Worm (Caenorhabditis elegans) whole organism, mixed stage, embryonic: ENCODE measurements around the gene ndg-4.

ENCODE experiments used
- bed-3 ChIP-seq: fragments of 200-800 bp; sonication (Bioruptor generic); optimal IDR thresholded peaks from 3 replicates; lab custom pipeline; 2018; ENCODE audit warnings: mild to moderate bottlenecking, missing genetic modification characterization, moderate library complexity, missing compliant biosample characterization
- blmp-1 ChIP-seq: fragments of 150-350 bp; optimal IDR thresholded peaks from 2 replicates; lab custom pipeline; 2014; ENCODE audit warnings: missing biosample characterization, missing genetic modification characterization
- ceh-39 ChIP-seq: fragments of 150-350 bp; optimal IDR thresholded peaks from 2 replicates; lab custom pipeline; 2014; ENCODE audit warnings: missing biosample characterization, missing genetic modification characterization
- ceh-43 ChIP-seq: fragments of 200-800 bp; sonication (Bioruptor generic); optimal IDR thresholded peaks from 2 replicates; lab custom pipeline; 2018; ENCODE audit warnings: mild to moderate bottlenecking, missing genetic modification characterization, moderate library complexity, missing compliant biosample characterization
- ces-1 ChIP-seq: fragments of 150-350 bp; optimal IDR thresholded peaks from 2 replicates; lab custom pipeline; 2014; ENCODE audit warnings: missing biosample characterization, missing genetic modification reagents, missing genetic modification characterization
- cnd-1 ChIP-seq: fragments of 200-800 bp; sonication (Bioruptor generic); optimal IDR thresholded peaks from 2 replicates; lab custom pipeline; 2018; ENCODE audit warnings: mild to moderate bottlenecking, missing genetic modification characterization, missing compliant biosample characterization
- elt-1 ChIP-seq: sonication (generic microtip); optimal IDR thresholded peaks from 2 replicates; lab custom pipeline; 2017; ENCODE audit warnings: missing genetic modification characterization, mild to moderate bottlenecking, missing compliant biosample characterization, antibody characterized with exemption, moderate library complexity, borderline replicate concordance; ENCODE audit not compliant: insufficient read depth
- flh-1 ChIP-seq: fragments of 200-800 bp; sonication (Bioruptor generic); optimal IDR thresholded peaks from 2 replicates; lab custom pipeline; 2018; ENCODE audit warnings: mild to moderate bottlenecking, missing genetic modification characterization, moderate library complexity, missing compliant biosample characterization
- ham-2 ChIP-seq: fragments of 200-800 bp; sonication (Bioruptor generic); optimal IDR thresholded peaks from 2 replicates; lab custom pipeline; 2018; ENCODE audit warnings: mild to moderate bottlenecking, missing genetic modification characterization, missing compliant biosample characterization
- hlh-1 ChIP-seq: fragments of 150-350 bp; optimal IDR thresholded peaks from 2 replicates; lab custom pipeline; 2014; ENCODE audit warnings: missing biosample characterization, missing genetic modification reagents, missing genetic modification characterization
- lin-13 ChIP-seq: fragments of 150-350 bp; optimal IDR thresholded peaks from 2 replicates; lab custom pipeline; 2014; ENCODE audit warnings: missing biosample characterization, missing genetic modification characterization
- lin-32 ChIP-seq: fragments of 200-800 bp; sonication (Bioruptor generic); optimal IDR thresholded peaks from 2 replicates; lab custom pipeline; 2018; ENCODE audit warnings: mild to moderate bottlenecking, missing genetic modification characterization, missing compliant biosample characterization
- lsy-2 ChIP-seq: fragments of 150-350 bp; optimal IDR thresholded peaks from 2 replicates; lab custom pipeline; 2014; ENCODE audit warnings: missing biosample characterization, missing genetic modification characterization
- mep-1 ChIP-seq: fragments of 150-350 bp; optimal IDR thresholded peaks from 2 replicates; lab custom pipeline; 2017; ENCODE audit warnings: missing biosample characterization, missing genetic modification reagents, missing genetic modification characterization, inconsistent platforms
- mls-2 ChIP-seq: sonication (generic microtip); optimal IDR thresholded peaks from 2 replicates; lab custom pipeline; 2016; ENCODE audit warnings: mild to moderate bottlenecking, missing genetic modification characterization, moderate library complexity, missing compliant biosample characterization
- nhr-12 ChIP-seq: fragments of 150-350 bp; optimal IDR thresholded peaks from 2 replicates; lab custom pipeline; 2014; ENCODE audit warnings: missing biosample characterization, missing genetic modification characterization
- nhr-2 ChIP-seq: fragments of 150-350 bp; optimal IDR thresholded peaks from 2 replicates; lab custom pipeline; 2014; ENCODE audit warnings: missing biosample characterization, missing genetic modification characterization
- nhr-237 ChIP-seq: fragments of 150-350 bp; optimal IDR thresholded peaks from 2 replicates; lab custom pipeline; 2014; ENCODE audit warnings: missing biosample characterization, missing genetic modification characterization
- nhr-28 ChIP-seq: fragments of 150-350 bp; optimal IDR thresholded peaks from 2 replicates; lab custom pipeline; 2014; ENCODE audit warnings: missing biosample characterization, missing genetic modification characterization
- nhr-76 ChIP-seq: sonication (generic microtip); optimal IDR thresholded peaks from 2 replicates; lab custom pipeline; 2017; ENCODE audit warnings: missing biosample characterization, missing genetic modification characterization
- sem-2 ChIP-seq: fragments of 200-800 bp; sonication (Bioruptor generic); optimal IDR thresholded peaks from 2 replicates; lab custom pipeline; 2018; ENCODE audit warnings: mild to moderate bottlenecking, missing genetic modification characterization, missing compliant biosample characterization
- snpc-4 ChIP-seq: fragments of 150-350 bp; optimal IDR thresholded peaks from 2 replicates; lab custom pipeline; 2014; ENCODE audit warnings: missing biosample characterization, missing genetic modification characterization
- sptf-1 ChIP-seq: sonication (generic microtip); optimal IDR thresholded peaks from 2 replicates; lab custom pipeline; 2017; ENCODE audit warnings: mild to moderate bottlenecking, missing genetic modification characterization, moderate library complexity, missing compliant biosample characterization
- tbx-8 ChIP-seq: fragments of 200-800 bp; sonication (Bioruptor generic); optimal IDR thresholded peaks from 2 replicates; lab custom pipeline; 2018; ENCODE audit warnings: mild to moderate bottlenecking, missing genetic modification characterization, moderate library complexity, missing compliant biosample characterization
- unc-39 ChIP-seq: fragments of 150-350 bp; optimal IDR thresholded peaks from 2 replicates; lab custom pipeline; 2014; ENCODE audit warnings: missing biosample characterization, missing genetic modification characterization
- unc-62 ChIP-seq: fragments of 150-350 bp; optimal IDR thresholded peaks from 2 replicates; lab custom pipeline; 2014; ENCODE audit warnings: missing biosample characterization, missing genetic modification reagents, missing genetic modification characterization
- zip-8 ChIP-seq: fragments of 150-350 bp; optimal IDR thresholded peaks from 2 replicates; lab custom pipeline; 2014; ENCODE audit warnings: missing biosample characterization, missing genetic modification characterization
- ztf-11 ChIP-seq: fragments of 150-350 bp; optimal IDR thresholded peaks from 2 replicates; lab custom pipeline; 2014; ENCODE audit warnings: missing biosample characterization, missing genetic modification characterization

ndg-4 gene

DNA sequence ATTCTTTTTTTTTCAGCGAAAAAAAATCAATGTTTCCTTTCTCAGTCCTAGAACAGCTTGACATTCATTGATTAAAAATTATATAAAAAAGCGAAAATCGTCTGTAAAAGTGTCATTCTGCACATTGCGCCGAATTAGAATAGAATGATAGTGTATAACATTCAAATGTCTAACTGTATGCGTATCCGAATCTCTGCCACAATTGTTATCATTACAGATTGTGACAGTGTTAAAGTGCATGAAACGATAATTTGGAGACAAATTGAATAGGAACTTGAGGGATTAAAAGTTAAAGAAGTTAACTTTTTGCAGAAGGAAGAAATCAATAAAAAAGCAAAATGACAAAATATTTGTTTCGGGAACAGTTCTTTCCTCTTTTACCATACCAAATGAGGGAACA lies 1.2 kb upstream of the ndg-4 start:
- no peak for TF ChIP-seq nhr-12 (tag; lab: Kevin White, UChicago)
- TF ChIP-seq ceh-39 (tag; lab: Kevin White, UChicago) = no peak
- no peak for TF ChIP-seq unc-39 (tag; lab: Kevin White, UChicago)
- TF ChIP-seq, all 35 proteins: peak for 0

DNA sequence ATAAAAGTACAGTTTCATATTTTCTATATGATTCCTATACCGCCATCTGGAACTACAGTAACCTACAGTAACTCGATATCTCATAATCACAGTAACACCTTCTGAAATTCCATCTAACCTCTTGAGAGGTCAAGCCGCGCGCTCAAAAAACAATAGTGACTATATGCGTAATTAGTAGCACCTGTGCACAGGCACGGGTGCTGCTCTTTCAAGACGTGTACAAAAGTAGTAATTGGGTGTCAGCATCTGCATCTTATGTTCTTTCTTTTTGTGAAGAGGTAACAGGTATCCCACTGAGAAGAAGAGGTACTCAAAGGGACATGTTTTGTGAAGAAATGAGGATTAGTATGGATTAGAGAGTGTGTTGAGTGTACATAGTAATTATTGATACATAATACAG lies 5.8 kb downstream of the ndg-4 start:
- TF ChIP-seq unc-39 (tag; lab: Kevin White, UChicago) (no peak), ceh-43 (peak; percentile 87), nhr-28 (tag; lab: Kevin White, UChicago) (no peak), mls-2 (tag; lab: Kevin White, UChicago) (peak; percentile 32), nhr-2 (tag; lab: Kevin White, UChicago) (peak; percentile 93), lin-32 (GFP tag; lab: Kevin White, UChicago) (peak; percentile 91)

DNA sequence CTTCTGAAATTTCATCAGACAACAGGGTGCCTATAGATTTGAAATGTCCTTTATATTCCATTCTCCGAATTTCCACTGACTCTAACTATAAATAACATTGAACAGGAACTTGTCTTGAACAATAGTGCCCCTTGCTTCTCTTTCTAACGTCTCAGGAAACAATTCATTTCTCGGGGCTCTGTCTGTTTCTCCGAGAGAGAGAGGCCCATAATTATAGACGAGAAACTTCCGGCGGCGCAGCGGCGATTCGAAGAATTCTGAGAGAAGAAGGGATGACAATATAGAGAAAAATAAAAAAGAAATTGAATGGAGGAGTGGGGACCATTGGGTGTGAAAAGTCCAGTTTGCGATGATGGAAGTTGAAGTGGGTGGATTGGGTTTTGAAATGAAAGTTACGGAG lies 6.9 kb downstream of the ndg-4 start:
- no peak for TF ChIP-seq blmp-1 (tag; lab: Kevin White, UChicago)
- TF ChIP-seq nhr-237 (tag; lab: Kevin White, UChicago) = no peak
- no peak for TF ChIP-seq hlh-1
- TF ChIP-seq ham-2 = no peak
- no peak for TF ChIP-seq nhr-76 (tag; lab: Kevin White, UChicago)
- no peak for TF ChIP-seq bed-3 (GFP tag; lab: Kevin White, UChicago)
- TF ChIP-seq sem-2 (GFP tag; lab: Kevin White, UChicago) = no peak
- TF ChIP-seq ceh-43 = no peak
- TF ChIP-seq unc-39 (tag; lab: Kevin White, UChicago) = no peak
- no peak for TF ChIP-seq ceh-39 (tag; lab: Kevin White, UChicago)
- TF ChIP-seq flh-1 (GFP tag; lab: Kevin White, UChicago) = no peak
- no peak for TF ChIP-seq nhr-2 (tag; lab: Kevin White, UChicago)
- TF ChIP-seq lin-13 = no peak
- TF ChIP-seq cnd-1 = no peak
- TF ChIP-seq nhr-28 (tag; lab: Kevin White, UChicago) = no peak
- no peak for TF ChIP-seq tbx-8 (GFP tag; lab: Kevin White, UChicago)
- no peak for TF ChIP-seq zip-8 (tag; lab: Kevin White, UChicago)
- TF ChIP-seq nhr-12 (tag; lab: Kevin White, UChicago) = no peak
- TF ChIP-seq snpc-4 (tag; lab: Kevin White, UChicago) = no peak

DNA sequence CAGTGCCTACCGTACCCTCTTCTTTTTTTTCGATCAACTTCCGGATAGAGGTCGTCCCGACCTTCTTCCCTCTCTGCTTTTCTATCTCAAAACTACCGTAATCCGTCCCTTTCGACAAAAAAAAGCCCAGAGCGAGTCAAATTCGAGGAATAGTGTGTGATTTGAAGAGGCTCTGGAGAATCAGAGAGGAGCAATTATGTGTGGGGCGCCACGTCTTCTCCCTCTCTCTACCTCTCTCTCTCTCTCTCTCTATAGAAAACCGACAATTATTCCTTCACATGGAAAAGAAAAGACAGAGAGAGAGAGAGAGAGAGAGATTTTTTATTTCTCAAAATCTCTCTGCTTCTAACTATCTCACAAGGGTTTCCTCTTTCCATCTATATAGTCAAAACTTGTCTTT lies 10.6 kb downstream of the ndg-4 start:
- peak; percentile 96 for TF ChIP-seq ceh-43
- peak; percentile 51 for TF ChIP-seq lsy-2 (tag; lab: Kevin White, UChicago)
- no peak for TF ChIP-seq lin-32 (GFP tag; lab: Kevin White, UChicago)

DNA sequence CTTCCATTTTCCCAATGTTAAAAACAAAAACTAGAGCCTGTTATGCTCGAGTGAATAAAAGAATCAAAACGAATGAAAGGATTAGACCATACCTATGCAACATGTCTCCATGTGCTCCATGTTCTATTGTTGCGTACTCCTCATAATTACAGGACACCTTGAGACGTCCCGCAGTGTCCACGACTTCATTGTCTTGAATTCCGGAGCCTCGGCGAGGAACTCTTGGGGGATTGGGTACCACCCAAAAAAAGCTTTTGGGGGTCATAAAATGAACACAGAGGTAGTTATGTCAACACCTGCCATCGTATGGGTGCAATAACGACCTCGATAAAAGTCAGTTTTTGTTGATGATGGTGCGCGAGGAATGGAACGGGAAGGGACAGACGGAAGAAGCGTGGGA lies 12.3 kb downstream of the ndg-4 start:
- TF ChIP-seq sem-2 (GFP tag; lab: Kevin White, UChicago) (no peak), sptf-1 (tag; lab: Kevin White, UChicago) (no peak), cnd-1 (peak; percentile 7), nhr-237 (tag; lab: Kevin White, UChicago) (no peak), lin-32 (GFP tag; lab: Kevin White, UChicago) (peak; percentile 52), zip-8 (tag; lab: Kevin White, UChicago) (peak; percentile 4), mep-1 (tag; lab: Kevin White, UChicago) (no peak), nhr-2 (tag; lab: Kevin White, UChicago) (peak; percentile 17), ceh-43 (peak; percentile 62)

DNA sequence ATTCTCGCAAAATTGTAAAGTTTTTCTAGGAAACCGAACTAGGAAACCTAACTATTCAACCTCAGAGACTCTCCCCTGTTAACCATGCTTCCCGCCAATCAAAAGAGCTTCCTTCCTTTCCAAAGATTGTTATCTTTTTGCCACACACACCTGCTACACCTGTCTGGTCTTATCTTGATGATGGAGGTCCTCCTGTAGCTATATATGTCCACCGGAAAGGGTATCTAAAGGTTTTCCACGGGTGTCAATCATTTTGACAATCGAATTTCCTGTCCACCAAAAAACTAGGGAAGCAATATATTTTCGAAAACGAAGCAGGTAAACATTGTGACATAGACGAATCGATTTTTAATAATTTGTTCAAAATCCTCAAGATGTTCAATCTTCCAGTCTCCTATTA lies 13.4 kb downstream of the ndg-4 start:
- TF ChIP-seq unc-62 (GFP tag; lab: Kevin White, UChicago) (peak; percentile 82), elt-1 (tag; lab: Kevin White, UChicago) (peak; percentile 93), nhr-76 (tag; lab: Kevin White, UChicago) (no peak), nhr-2 (tag; lab: Kevin White, UChicago) (peak; percentile 34)
- TF ChIP-seq, all 35 proteins: peak for 3

DNA sequence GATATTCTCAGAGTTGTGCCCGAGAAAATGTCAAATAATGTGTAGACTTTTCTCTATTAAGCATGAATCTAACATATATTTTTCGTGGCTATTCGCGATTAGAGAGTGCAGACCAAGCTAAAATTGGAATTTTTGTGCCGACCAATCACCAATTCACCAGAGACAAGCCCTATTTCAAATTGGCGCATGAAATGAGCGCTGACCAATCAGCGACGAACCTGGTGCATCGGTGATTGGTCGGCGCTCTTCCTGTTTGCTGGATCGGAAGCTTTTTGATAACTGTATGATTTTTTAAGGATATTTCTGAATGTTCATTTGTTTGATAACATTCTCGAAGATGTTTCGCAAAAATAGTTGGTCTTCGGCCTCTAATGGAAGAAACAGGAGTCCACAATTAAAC lies 13.9 kb downstream of the ndg-4 start:
- TF ChIP-seq zip-8 (tag; lab: Kevin White, UChicago) = no peak
- no peak for TF ChIP-seq ces-1 (GFP tag; lab: Kevin White, UChicago)
- no peak for TF ChIP-seq sem-2 (GFP tag; lab: Kevin White, UChicago)
- TF ChIP-seq ztf-11 (tag; lab: Kevin White, UChicago) = no peak
